Fruit fly (Drosophila melanogaster) whole organism, embryonic: ENCODE results near the gene CG12379.
A peak's percentile ranks its signal among the peaks of the same experiment; 100 is the strongest.

ENCODE experiments used
- Bgb ChIP-seq: fragments of 200-800 bp; sonication (Bioruptor generic); IDR thresholded peaks from 2 replicates; pipeline ENCODE4 v1.3.6; 2022; ENCODE audit warnings: missing biosample characterization, missing genetic modification characterization; ENCODE audit not compliant: partially characterized antibody
- CG10321 ChIP-seq: fragments of 200-800 bp; sonication (Bioruptor generic); IDR thresholded peaks from 2 replicates; pipeline ENCODE4 v1.3.6; 2022; ENCODE audit warnings: missing biosample characterization, missing genetic modification characterization
- CG10462 ChIP-seq: fragments of 200-800 bp; sonication (Bioruptor generic); optimal IDR thresholded peaks from 2 replicates; lab custom pipeline; 2016; ENCODE audit warnings: missing biosample characterization, missing genetic modification characterization
- CG11504 ChIP-seq: fragments of 200-800 bp; sonication (Bioruptor generic); optimal IDR thresholded peaks from 3 replicates; lab custom pipeline; 2019; ENCODE audit warnings: missing biosample characterization, mild to moderate bottlenecking, missing genetic modification characterization, moderate library complexity
- CG11560 ChIP-seq: fragments of 200-800 bp; sonication (Bioruptor generic); IDR thresholded peaks from 3 replicates; pipeline ENCODE4 v1.3.6; 2022; ENCODE audit warnings: missing biosample characterization, missing genetic modification characterization
- CG12659 ChIP-seq: fragments of 200-800 bp; sonication (Bioruptor generic); optimal IDR thresholded peaks from 3 replicates; lab custom pipeline; 2017; ENCODE audit warnings: mild to moderate bottlenecking, missing biosample characterization, missing genetic modification reagents, missing genetic modification characterization
- CG14710 ChIP-seq: fragments of 200-800 bp; sonication (Bioruptor generic); optimal IDR thresholded peaks from 3 replicates; lab custom pipeline; 2019; ENCODE audit warnings: missing biosample characterization, mild to moderate bottlenecking, missing genetic modification characterization, moderate library complexity
- CG17361 ChIP-seq: fragments of 200-800 bp; sonication (Bioruptor generic); IDR thresholded peaks from 3 replicates; pipeline ENCODE4 v1.3.6; 2022; ENCODE audit warnings: missing biosample characterization, missing genetic modification characterization
- CG17912 ChIP-seq: fragments of 200-800 bp; sonication (Bioruptor generic); optimal IDR thresholded peaks from 2 replicates; lab custom pipeline; 2018; ENCODE audit warnings: missing biosample characterization, mild to moderate bottlenecking, missing genetic modification characterization
- CG2116 ChIP-seq: fragments of 200-800 bp; sonication (Bioruptor generic); optimal IDR thresholded peaks from 3 replicates; lab custom pipeline; 2018; ENCODE audit warnings: missing biosample characterization, mild to moderate bottlenecking, missing genetic modification characterization
- CG2202 ChIP-seq: fragments of 200-800 bp; sonication (Bioruptor generic); optimal IDR thresholded peaks from 2 replicates; lab custom pipeline; 2018; ENCODE audit warnings: missing biosample characterization, mild to moderate bottlenecking, missing genetic modification characterization
- CG30020 ChIP-seq: fragments of 200-800 bp; optimal IDR thresholded peaks from 2 replicates; lab custom pipeline; 2019; ENCODE audit warnings: missing biosample characterization, mild to moderate bottlenecking, missing genetic modification characterization, moderate library complexity
- CG31365 ChIP-seq: fragments of 200-800 bp; sonication (Bioruptor generic); optimal IDR thresholded peaks from 2 replicates; lab custom pipeline; 2018; ENCODE audit warnings: missing biosample characterization, mild to moderate bottlenecking, missing genetic modification characterization
- CG31388 ChIP-seq: fragments of 200-800 bp; sonication (Bioruptor generic); optimal IDR thresholded peaks from 2 replicates; lab custom pipeline; 2016; ENCODE audit warnings: missing biosample characterization, missing genetic modification characterization
- CG33213 ChIP-seq: fragments of 200-800 bp; sonication (Bioruptor generic); optimal IDR thresholded peaks from 3 replicates; lab custom pipeline; 2016; ENCODE audit warnings: missing biosample characterization, missing genetic modification characterization
- CG3407 ChIP-seq: fragments of 200-800 bp; sonication (Bioruptor generic); optimal IDR thresholded peaks from 2 replicates; lab custom pipeline; 2018; ENCODE audit warnings: missing biosample characterization, mild to moderate bottlenecking, missing genetic modification characterization
- CG3995 ChIP-seq: fragments of 200-800 bp; sonication (Bioruptor generic); optimal IDR thresholded peaks from 3 replicates; lab custom pipeline; 2016; ENCODE audit warnings: missing biosample characterization, missing genetic modification characterization
- CG4404 ChIP-seq: fragments of 200-800 bp; sonication (Bioruptor generic); IDR thresholded peaks from 2 replicates; pipeline ENCODE4 v1.3.6; 2022; ENCODE audit warnings: missing biosample characterization, missing genetic modification characterization
- CG6254 ChIP-seq: fragments of 200-800 bp; sonication (Bioruptor generic); optimal IDR thresholded peaks from 3 replicates; lab custom pipeline; 2017; ENCODE audit warnings: mild to moderate bottlenecking, missing biosample characterization, missing genetic modification reagents, missing genetic modification characterization
- CG6765 ChIP-seq: fragments of 200-800 bp; sonication (Bioruptor generic); optimal IDR thresholded peaks from 3 replicates; lab custom pipeline; 2017; ENCODE audit warnings: missing biosample characterization, mild to moderate bottlenecking, missing genetic modification characterization
- CG8359 ChIP-seq: fragments of 200-800 bp; sonication (Bioruptor generic); optimal IDR thresholded peaks from 2 replicates; lab custom pipeline; 2017; ENCODE audit warnings: missing biosample characterization, mild to moderate bottlenecking, missing genetic modification characterization, borderline replicate concordance
- D19A ChIP-seq: fragments of 200-800 bp; optimal IDR thresholded peaks from 3 replicates; lab custom pipeline; 2019; ENCODE audit warnings: missing biosample characterization, mild to moderate bottlenecking, missing genetic modification characterization, moderate library complexity
- Dbx ChIP-seq: fragments of 200-800 bp; sonication (Bioruptor generic); IDR thresholded peaks from 3 replicates; pipeline ENCODE4 v1.3.6; 2022; ENCODE audit warnings: missing biosample characterization, missing genetic modification characterization
- Dll ChIP-seq: fragments of 200-800 bp; sonication (Bioruptor generic); IDR thresholded peaks from 4 replicates; pipeline ENCODE4 v1.3.6; 2022; ENCODE audit warnings: missing biosample characterization, missing genetic modification characterization; ENCODE audit not compliant: partially characterized antibody
- GATAe ChIP-seq: fragments of 200-800 bp; sonication (Bioruptor generic); conservative IDR thresholded peaks from 2 replicates; pipeline ENCODE4 v1.3.6; 2022; ENCODE audit warnings: missing biosample characterization, missing genetic modification characterization
- Hmr ChIP-seq: fragments of 200-800 bp; sonication (Bioruptor generic); optimal IDR thresholded peaks from 3 replicates; lab custom pipeline; 2017; ENCODE audit warnings: mild to moderate bottlenecking, missing biosample characterization, missing genetic modification reagents, missing genetic modification characterization
- Hr51 ChIP-seq, 2 experiments: fragments of 200-800 bp; sonication (Bioruptor generic); optimal IDR thresholded peaks; 2 replicates in 1 of 2; 3 replicates in 1 of 2; lab custom pipeline; 2016 to 2018; ENCODE audit warnings: missing biosample characterization in 2 of 2, missing genetic modification characterization in 2 of 2, mild to moderate bottlenecking in 1 of 2, moderate library complexity in 1 of 2
- Kr ChIP-seq: fragments of 200-800 bp; sonication (Bioruptor generic); optimal IDR thresholded peaks from 2 replicates; lab custom pipeline; 2017; ENCODE audit warnings: missing biosample characterization, mild to moderate bottlenecking, missing genetic modification characterization
- Mrtf ChIP-seq: fragments of 200-800 bp; sonication (Bioruptor generic); IDR thresholded peaks from 3 replicates; pipeline ENCODE4 v1.3.6; 2022; ENCODE audit warnings: missing biosample characterization, missing genetic modification characterization
- Neu2 ChIP-seq: fragments of 200-800 bp; sonication (Bioruptor generic); optimal IDR thresholded peaks from 3 replicates; lab custom pipeline; 2016; ENCODE audit warnings: missing biosample characterization, missing genetic modification characterization, borderline replicate concordance
- Nf-YA ChIP-seq: fragments of 200-800 bp; sonication (Bioruptor generic); IDR thresholded peaks from 2 replicates; pipeline ENCODE4 v1.3.6; 2022; ENCODE audit warnings: missing biosample characterization, missing genetic modification characterization
- Oli ChIP-seq: fragments of 200-800 bp; sonication (Bioruptor generic); optimal IDR thresholded peaks from 2 replicates; lab custom pipeline; 2018; ENCODE audit warnings: missing biosample characterization, mild to moderate bottlenecking, missing genetic modification characterization, moderate library complexity
- Opbp ChIP-seq: fragments of 200-800 bp; sonication (Bioruptor generic); IDR thresholded peaks from 3 replicates; pipeline ENCODE4 v1.3.6; 2022; ENCODE audit warnings: missing biosample characterization, missing genetic modification characterization; ENCODE audit not compliant: partially characterized antibody
- PHDP ChIP-seq: fragments of 200-800 bp; sonication (Bioruptor generic); optimal IDR thresholded peaks from 3 replicates; lab custom pipeline; 2018; ENCODE audit warnings: missing biosample characterization, mild to moderate bottlenecking, missing genetic modification characterization, moderate library complexity
- Rfx ChIP-seq: fragments of 200-800 bp; sonication (Bioruptor generic); IDR thresholded peaks from 2 replicates; pipeline ENCODE4 v1.3.6; 2022; ENCODE audit warnings: missing biosample characterization, missing genetic modification characterization
- Sry-δ ChIP-seq: fragments of 200-800 bp; sonication (Bioruptor generic); optimal IDR thresholded peaks from 2 replicates; lab custom pipeline; 2016; ENCODE audit warnings: missing biosample characterization, missing genetic modification characterization
- ash1 ChIP-seq: fragments of 200-800 bp; sonication (Bioruptor generic); optimal IDR thresholded peaks from 2 replicates; lab custom pipeline; 2018; ENCODE audit warnings: missing biosample characterization, mild to moderate bottlenecking, missing genetic modification characterization
- danr ChIP-seq: fragments of 200-800 bp; sonication (Bioruptor generic); IDR thresholded peaks from 2 replicates; pipeline ENCODE4 v1.3.6; 2022; ENCODE audit warnings: missing biosample characterization, missing genetic modification characterization
- emc ChIP-seq: fragments of 200-800 bp; sonication (Bioruptor generic); optimal IDR thresholded peaks from 2 replicates; lab custom pipeline; 2016; ENCODE audit warnings: missing biosample characterization, missing genetic modification characterization
- gcm2 ChIP-seq: fragments of 200-800 bp; sonication (Bioruptor generic); optimal IDR thresholded peaks from 2 replicates; lab custom pipeline; 2016; ENCODE audit warnings: missing biosample characterization, missing genetic modification characterization
- gem ChIP-seq: fragments of 200-800 bp; sonication (Bioruptor generic); optimal IDR thresholded peaks from 2 replicates; lab custom pipeline; 2019; ENCODE audit warnings: missing biosample characterization, mild to moderate bottlenecking, missing genetic modification characterization, moderate library complexity
- ind ChIP-seq: fragments of 200-800 bp; sonication (Bioruptor generic); optimal IDR thresholded peaks from 3 replicates; lab custom pipeline; 2016; ENCODE audit warnings: missing biosample characterization, missing genetic modification characterization
- jigr1 ChIP-seq: fragments of 200-800 bp; sonication (Bioruptor generic); IDR thresholded peaks from 3 replicates; pipeline ENCODE4 v1.3.6; 2022; ENCODE audit warnings: missing biosample characterization, missing genetic modification characterization
- luna ChIP-seq: fragments of 200-800 bp; sonication (Bioruptor generic); optimal IDR thresholded peaks from 2 replicates; lab custom pipeline; 2016; ENCODE audit warnings: missing biosample characterization, missing genetic modification characterization
- mld ChIP-seq: fragments of 200-800 bp; sonication (Bioruptor generic); IDR thresholded peaks from 3 replicates; pipeline ENCODE4 v1.3.6; 2022; ENCODE audit warnings: missing biosample characterization, missing genetic modification characterization; ENCODE audit not compliant: partially characterized antibody
- odd ChIP-seq: fragments of 200-800 bp; sonication (Bioruptor generic); optimal IDR thresholded peaks from 2 replicates; lab custom pipeline; 2017; ENCODE audit warnings: missing biosample characterization, mild to moderate bottlenecking, missing genetic modification characterization
- pfk ChIP-seq: fragments of 200-800 bp; sonication (Bioruptor generic); optimal IDR thresholded peaks from 2 replicates; lab custom pipeline; 2018; ENCODE audit warnings: missing biosample characterization, mild to moderate bottlenecking, missing genetic modification characterization, moderate library complexity
- so ChIP-seq: fragments of 200-800 bp; sonication (Bioruptor generic); IDR thresholded peaks from 3 replicates; pipeline ENCODE4 v1.3.6; 2022; ENCODE audit warnings: missing biosample characterization, missing genetic modification characterization
- tgo ChIP-seq: fragments of 200-800 bp; sonication (Bioruptor generic); IDR thresholded peaks from 3 replicates; pipeline ENCODE4 v1.3.6; 2022; ENCODE audit warnings: missing biosample characterization, missing genetic modification characterization
- unc-4 ChIP-seq: fragments of 200-800 bp; sonication (Bioruptor generic); IDR thresholded peaks from 2 replicates; pipeline ENCODE4 v1.3.6; 2022; ENCODE audit warnings: missing biosample characterization, missing genetic modification characterization; ENCODE audit not compliant: partially characterized antibody

The CG12379 gene

DNA sequence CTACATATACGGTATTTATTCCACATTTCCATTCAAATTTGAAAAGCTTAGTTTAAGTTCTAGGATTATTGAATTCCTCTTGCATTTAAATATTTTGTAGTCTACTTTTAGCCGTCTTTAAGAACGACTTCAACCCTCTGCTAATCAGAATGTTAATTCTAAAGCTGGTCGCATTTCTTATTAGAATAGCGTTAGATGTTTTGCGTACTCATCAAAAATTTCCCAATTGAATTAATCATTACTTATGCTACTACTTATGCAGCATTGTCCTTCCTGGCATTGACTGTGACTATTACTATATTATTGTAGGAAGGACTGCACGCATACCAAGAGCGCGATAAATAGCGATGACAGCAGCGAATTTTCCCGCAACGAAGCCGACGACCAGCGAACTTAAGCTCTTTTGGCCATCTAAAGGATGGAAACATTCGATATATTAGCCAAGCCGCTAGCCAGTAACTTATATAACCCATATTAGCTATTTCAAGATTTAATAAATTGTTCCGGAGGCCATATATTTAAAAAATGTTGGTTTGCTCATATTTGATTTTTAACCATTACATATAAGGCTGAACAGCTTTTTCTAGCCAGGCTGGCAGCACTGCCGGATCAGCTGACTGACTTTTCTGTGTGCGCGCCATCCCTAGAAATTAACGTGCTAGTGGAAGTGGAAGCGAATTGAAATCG, 36.8 kb downstream of the CG12379 start, which contains the start of gene CG8128 (continued):
- TF ChIP-seq pfk (GFP tag; lab: Kevin White, UChicago) (no peak), CG31365 (no peak), odd (GFP tag; lab: Kevin White, UChicago) (no peak), PHDP (tag; lab: Kevin White, UChicago) (no peak), Bgb (GFP tag; lab: Robert Waterston, UW) (no peak), danr (GFP tag; lab: Robert Waterston, UW) (no peak), CG30020 (tag; lab: Kevin White, UChicago) (no peak), CG6254 (no peak), gcm2 (GFP tag; lab: Kevin White, UChicago) (no peak), Kr (GFP tag; lab: Kevin White, UChicago) (no peak), CG2202 (tag; lab: Kevin White, UChicago) (no peak), CG3407 (GFP tag; lab: Kevin White, UChicago) (no peak), so (no peak), ash1 (GFP tag; lab: Kevin White, UChicago) (no peak), tgo (GFP tag; lab: Robert Waterston, UW) (no peak), CG2116 (GFP tag; lab: Kevin White, UChicago) (no peak), CG10321 (GFP tag; lab: Robert Waterston, UW) (no peak), jigr1 (GFP tag; lab: Robert Waterston, UW) (no peak), CG31388 (no peak), Dbx (no peak), D19A (tag; lab: Kevin White, UChicago) (no peak), CG11560 (tag; lab: Robert Waterston, UW) (no peak), Hmr (GFP tag; lab: Kevin White, UChicago) (no peak), CG6765 (GFP tag; lab: Kevin White, UChicago) (no peak), CG33213 (GFP tag; lab: Kevin White, UChicago) (no peak), Hr51 (GFP tag; optimal IDR thresholded peaks at IDR 0.05; lab: Kevin White, UChicago) (no peak), CG8359 (GFP tag; lab: Kevin White, UChicago) (no peak), Opbp (GFP tag; lab: Robert Waterston, UW) (0 out of 3 replicates have a peak, but pooled peaks have one; percentile 39), CG14710 (tag; lab: Kevin White, UChicago) (peak; percentile 24), gem (tag; lab: Kevin White, UChicago) (no peak), mld (GFP tag; lab: Robert Waterston, UW) (no peak), Sry-δ (peak; percentile 46), CG10462 (GFP tag; lab: Kevin White, UChicago) (no peak), CG11504 (tag; lab: Kevin White, UChicago) (peak; percentile 2), Dll (GFP tag; lab: Robert Waterston, UW) (0 out of 4 replicates have a peak, but pooled peaks have one; percentile 10), luna (no peak), GATAe (no peak), Mrtf (GFP tag; lab: Robert Waterston, UW) (no peak), ind (GFP tag; lab: Kevin White, UChicago) (no peak), Neu2 (GFP tag; lab: Kevin White, UChicago) (no peak), unc-4 (GFP tag; lab: Robert Waterston, UW) (no peak), CG12659 (GFP tag; lab: Kevin White, UChicago) (no peak), CG3995 (GFP tag; lab: Kevin White, UChicago) (no peak), Oli (tag; lab: Kevin White, UChicago) (no peak), CG17912 (GFP tag; lab: Kevin White, UChicago) (no peak), CG17361 (no peak), CG4404 (no peak), emc (no peak), Rfx (GFP tag; lab: Robert Waterston, UW) (peak; percentile 7; the same call in 1 of the 2 replicates), Nf-YA (no peak)
